Worm (Caenorhabditis elegans) whole organism, mixed stage, embryonic: ENCODE measurements around the gene col-146.

ENCODE experiments used
- lin-13 ChIP-seq: fragments of 150-350 bp; optimal IDR thresholded peaks from 2 replicates; lab custom pipeline; 2014; ENCODE audit warnings: missing biosample characterization, missing genetic modification characterization
- nhr-76 ChIP-seq: sonication (generic microtip); optimal IDR thresholded peaks from 2 replicates; lab custom pipeline; 2017; ENCODE audit warnings: missing biosample characterization, missing genetic modification characterization
- pha-4 ChIP-seq: fragments of 150-350 bp; optimal IDR thresholded peaks from 2 replicates; lab custom pipeline; 2018; ENCODE audit warnings: missing biosample characterization, missing genetic modification reagents, missing genetic modification characterization
- unc-39 ChIP-seq: fragments of 150-350 bp; optimal IDR thresholded peaks from 2 replicates; lab custom pipeline; 2014; ENCODE audit warnings: missing biosample characterization, missing genetic modification characterization
- unc-62 ChIP-seq: fragments of 150-350 bp; optimal IDR thresholded peaks from 2 replicates; lab custom pipeline; 2014; ENCODE audit warnings: missing biosample characterization, missing genetic modification reagents, missing genetic modification characterization

DNA sequence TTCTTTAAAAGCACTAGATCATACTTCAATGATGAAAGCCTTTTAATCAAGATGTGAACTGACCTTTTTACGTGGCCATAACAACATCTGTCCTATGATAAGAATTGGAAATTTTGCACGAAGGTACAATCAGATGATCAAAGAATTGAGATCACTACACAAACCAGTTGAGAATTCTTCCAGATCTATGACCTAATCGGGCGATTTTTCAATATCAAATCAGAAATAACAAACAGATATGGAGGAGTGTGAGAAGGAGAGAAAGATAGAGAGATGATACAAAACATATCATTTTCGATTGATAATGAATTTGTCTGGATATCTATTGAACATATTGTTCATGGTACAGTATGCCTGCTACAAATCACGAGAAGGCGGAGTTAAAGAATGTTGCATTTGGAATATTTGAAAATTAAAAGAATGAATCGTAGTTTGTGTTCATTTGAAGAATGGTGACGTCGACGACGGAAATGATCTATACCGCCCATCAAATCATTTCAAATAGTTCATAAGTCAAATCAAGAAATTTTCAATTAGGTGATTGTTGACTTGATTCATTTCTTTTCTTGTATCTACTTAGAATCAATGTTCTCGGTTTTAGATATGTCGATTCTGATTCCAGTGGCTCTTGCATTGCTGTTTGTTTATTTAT lies 24.5 kb downstream of the col-146 start, which contains the start of gene cyp-29A4:
- no peak for TF ChIP-seq pha-4 (tag; lab: Kevin White, UChicago)
- no peak for TF ChIP-seq unc-62 (GFP tag; lab: Kevin White, UChicago)
- TF ChIP-seq unc-39 (tag; lab: Kevin White, UChicago): no peak
- no peak for TF ChIP-seq lin-13 (tag; lab: Kevin White, UChicago)
- TF ChIP-seq nhr-76: no peak
